Fruit fly (Drosophila melanogaster) whole organism, embryonic: Measurements from ENCODE around the gene Acbp6.

Experiments used
- Aef1 ChIP-seq: fragments of 200-800 bp; sonication (Bioruptor generic); IDR thresholded peaks from 3 replicates; pipeline ENCODE4 v1.3.6; 2022; ENCODE audit warnings: missing biosample characterization, missing genetic modification characterization
- CG10543 ChIP-seq: fragments of 200-800 bp; sonication (Bioruptor generic); optimal IDR thresholded peaks from 3 replicates; lab custom pipeline; 2017; ENCODE audit warnings: missing biosample characterization, mild to moderate bottlenecking, missing genetic modification characterization, moderate library complexity
- CG11398 ChIP-seq: fragments of 200-800 bp; sonication (Bioruptor generic); optimal IDR thresholded peaks from 2 replicates; lab custom pipeline; 2016; ENCODE audit warnings: missing biosample characterization, missing genetic modification characterization
- CG11695 ChIP-seq: fragments of 200-800 bp; sonication (Bioruptor generic); IDR thresholded peaks from 3 replicates; pipeline ENCODE4 v1.3.6; 2022; ENCODE audit warnings: missing biosample characterization, missing genetic modification characterization
- CG12391 ChIP-seq: fragments of 200-800 bp; sonication (Bioruptor generic); optimal IDR thresholded peaks from 3 replicates; lab custom pipeline; 2018; ENCODE audit warnings: missing biosample characterization, mild to moderate bottlenecking, missing genetic modification characterization, moderate library complexity
- CG13296 ChIP-seq: fragments of 200-800 bp; sonication (Bioruptor generic); optimal IDR thresholded peaks from 3 replicates; lab custom pipeline; 2018; ENCODE audit warnings: missing biosample characterization, mild to moderate bottlenecking, missing genetic modification characterization
- CG15073 ChIP-seq: fragments of 200-800 bp; sonication (Bioruptor generic); optimal IDR thresholded peaks from 2 replicates; lab custom pipeline; 2016; ENCODE audit warnings: missing biosample characterization, missing genetic modification characterization
- CG15479 ChIP-seq: fragments of 200-800 bp; sonication (Bioruptor generic); optimal IDR thresholded peaks from 3 replicates; lab custom pipeline; 2019; ENCODE audit warnings: missing biosample characterization, mild to moderate bottlenecking, missing genetic modification characterization, moderate library complexity
- CG17912 ChIP-seq: fragments of 200-800 bp; sonication (Bioruptor generic); optimal IDR thresholded peaks from 2 replicates; lab custom pipeline; 2018; ENCODE audit warnings: missing biosample characterization, mild to moderate bottlenecking, missing genetic modification characterization
- CG18599 ChIP-seq: fragments of 200-800 bp; sonication (Bioruptor generic); optimal IDR thresholded peaks from 3 replicates; lab custom pipeline; 2017; ENCODE audit warnings: missing biosample characterization, missing genetic modification characterization, mild to moderate bottlenecking, moderate library complexity, missing genetic modification reagents
- CG2120 ChIP-seq: fragments of 200-800 bp; sonication (Bioruptor generic); optimal IDR thresholded peaks from 3 replicates; lab custom pipeline; 2016; ENCODE audit warnings: missing biosample characterization, missing genetic modification characterization
- CG31388 ChIP-seq: fragments of 200-800 bp; sonication (Bioruptor generic); optimal IDR thresholded peaks from 2 replicates; lab custom pipeline; 2016; ENCODE audit warnings: missing biosample characterization, missing genetic modification characterization
- CG33213 ChIP-seq: fragments of 200-800 bp; sonication (Bioruptor generic); optimal IDR thresholded peaks from 3 replicates; lab custom pipeline; 2016; ENCODE audit warnings: missing biosample characterization, missing genetic modification characterization
- CG34224 ChIP-seq: fragments of 200-800 bp; sonication (Bioruptor generic); IDR thresholded peaks from 3 replicates; pipeline ENCODE4 v1.3.6; 2022; ENCODE audit warnings: missing biosample characterization, missing genetic modification characterization; ENCODE audit not compliant: partially characterized antibody
- CG7372 ChIP-seq: fragments of 200-800 bp; sonication (Bioruptor generic); IDR thresholded peaks from 2 replicates; pipeline ENCODE4 v1.3.6; 2022; ENCODE audit warnings: missing biosample characterization, missing genetic modification characterization
- CG7745 ChIP-seq: fragments of 200-800 bp; sonication (Bioruptor generic); optimal IDR thresholded peaks from 2 replicates; lab custom pipeline; 2018; ENCODE audit warnings: missing biosample characterization, mild to moderate bottlenecking, missing genetic modification characterization, moderate library complexity
- CG8388 ChIP-seq: fragments of 200-800 bp; sonication (Bioruptor generic); optimal IDR thresholded peaks from 2 replicates; lab custom pipeline; 2019; ENCODE audit warnings: missing biosample characterization, mild to moderate bottlenecking, missing genetic modification characterization, moderate library complexity
- D19A ChIP-seq: fragments of 200-800 bp; optimal IDR thresholded peaks from 3 replicates; lab custom pipeline; 2019; ENCODE audit warnings: missing biosample characterization, mild to moderate bottlenecking, missing genetic modification characterization, moderate library complexity
- Dad ChIP-seq: fragments of 200-800 bp; sonication (Bioruptor generic); optimal IDR thresholded peaks from 3 replicates; lab custom pipeline; 2016; ENCODE audit warnings: missing biosample characterization, missing genetic modification characterization
- Dll ChIP-seq: fragments of 200-800 bp; sonication (Bioruptor generic); IDR thresholded peaks from 4 replicates; pipeline ENCODE4 v1.3.6; 2022; ENCODE audit warnings: missing biosample characterization, missing genetic modification characterization; ENCODE audit not compliant: partially characterized antibody
- HHEX ChIP-seq: fragments of 200-800 bp; sonication (Bioruptor generic); optimal IDR thresholded peaks from 3 replicates; lab custom pipeline; 2017; ENCODE audit warnings: missing biosample characterization, mild to moderate bottlenecking, missing genetic modification characterization, missing genetic modification reagents
- Kr ChIP-seq: fragments of 200-800 bp; sonication (Bioruptor generic); optimal IDR thresholded peaks from 2 replicates; lab custom pipeline; 2017; ENCODE audit warnings: missing biosample characterization, mild to moderate bottlenecking, missing genetic modification characterization
- Lim3 ChIP-seq: fragments of 200-800 bp; sonication (Bioruptor generic); IDR thresholded peaks from 2 replicates; pipeline ENCODE4 v1.3.6; 2022; ENCODE audit warnings: missing biosample characterization, missing genetic modification characterization
- Mad ChIP-seq: fragments of 200-800 bp; sonication (Bioruptor generic); optimal IDR thresholded peaks from 2 replicates; lab custom pipeline; 2016; ENCODE audit warnings: missing biosample characterization, missing genetic modification characterization
- Meics ChIP-seq: fragments of 200-800 bp; sonication (Bioruptor generic); optimal IDR thresholded peaks from 2 replicates; lab custom pipeline; 2017; ENCODE audit warnings: missing biosample characterization, mild to moderate bottlenecking, missing genetic modification characterization
- Scr ChIP-seq: fragments of 200-800 bp; sonication (Bioruptor generic); IDR thresholded peaks from 2 replicates; pipeline ENCODE4 v1.3.6; 2022; ENCODE audit warnings: missing biosample characterization, missing genetic modification characterization; ENCODE audit not compliant: partially characterized antibody
- Taf1 ChIP-seq: fragments of 200-800 bp; sonication (Bioruptor generic); IDR thresholded peaks from 2 replicates; pipeline ENCODE4 v1.3.6; 2022; ENCODE audit warnings: missing biosample characterization, missing genetic modification characterization
- Xrp1 ChIP-seq: fragments of 200-800 bp; sonication (Bioruptor generic); IDR thresholded peaks from 2 replicates; pipeline ENCODE4 v1.3.6; 2022; ENCODE audit warnings: missing biosample characterization, missing genetic modification characterization
- YL-1 ChIP-seq: fragments of 200-800 bp; sonication (Bioruptor generic); optimal IDR thresholded peaks from 3 replicates; lab custom pipeline; 2017; ENCODE audit warnings: missing biosample characterization, mild to moderate bottlenecking, missing genetic modification characterization
- abd-A ChIP-seq: fragments of 200-800 bp; sonication (Bioruptor generic); optimal IDR thresholded peaks from 3 replicates; lab custom pipeline; 2019; ENCODE audit warnings: missing biosample characterization, mild to moderate bottlenecking, missing genetic modification characterization, moderate library complexity
- chif ChIP-seq, 2 experiments: fragments of 200-800 bp; sonication (Bioruptor generic); optimal IDR thresholded peaks; 3 replicates each; lab custom pipeline; 2016; ENCODE audit warnings: missing biosample characterization in 2 of 2, missing genetic modification characterization in 2 of 2
- chn ChIP-seq: fragments of 200-800 bp; sonication (Bioruptor generic); optimal IDR thresholded peaks from 2 replicates; lab custom pipeline; 2016; ENCODE audit warnings: missing biosample characterization, missing genetic modification characterization
- ci ChIP-seq: fragments of 200-800 bp; sonication (Bioruptor generic); IDR thresholded peaks from 3 replicates; pipeline ENCODE4 v1.3.6; 2022; ENCODE audit warnings: missing biosample characterization, missing genetic modification characterization
- crol ChIP-seq: fragments of 200-800 bp; sonication (Bioruptor generic); IDR thresholded peaks from 2 replicates; pipeline ENCODE4 v1.3.6; 2022; ENCODE audit warnings: missing biosample characterization, missing genetic modification characterization
- cwo ChIP-seq: fragments of 200-800 bp; sonication (Bioruptor generic); optimal IDR thresholded peaks from 3 replicates; lab custom pipeline; 2017; ENCODE audit warnings: missing biosample characterization, missing genetic modification characterization, mild to moderate bottlenecking, moderate library complexity, missing genetic modification reagents
- da ChIP-seq: fragments of 200-800 bp; sonication (Bioruptor generic); optimal IDR thresholded peaks from 2 replicates; lab custom pipeline; 2016; ENCODE audit warnings: missing biosample characterization, missing genetic modification characterization
- dmrt11E ChIP-seq: fragments of 200-800 bp; sonication (Bioruptor generic); optimal IDR thresholded peaks from 3 replicates; lab custom pipeline; 2018; ENCODE audit warnings: missing biosample characterization, mild to moderate bottlenecking, missing genetic modification characterization, moderate library complexity
- en ChIP-seq: fragments of 200-800 bp; sonication (Bioruptor generic); optimal IDR thresholded peaks from 2 replicates; lab custom pipeline; 2016; ENCODE audit warnings: missing biosample characterization, missing genetic modification characterization
- exex ChIP-seq: fragments of 200-800 bp; sonication (Bioruptor generic); optimal IDR thresholded peaks from 4 replicates; lab custom pipeline; 2018; ENCODE audit warnings: missing biosample characterization, mild to moderate bottlenecking, missing genetic modification characterization, moderate library complexity
- fu2 ChIP-seq: fragments of 200-800 bp; sonication (Bioruptor generic); optimal IDR thresholded peaks from 2 replicates; lab custom pipeline; 2016; ENCODE audit warnings: missing biosample characterization, missing genetic modification characterization
- gfzf ChIP-seq: fragments of 200-800 bp; sonication (Bioruptor generic); optimal IDR thresholded peaks from 2 replicates; lab custom pipeline; 2016; ENCODE audit warnings: missing biosample characterization, mild to moderate bottlenecking, missing genetic modification characterization, moderate library complexity
- onecut ChIP-seq: fragments of 200-800 bp; sonication (Bioruptor generic); IDR thresholded peaks from 2 replicates; pipeline ENCODE4 v1.3.6; 2022; ENCODE audit warnings: missing biosample characterization, missing genetic modification characterization
- salm ChIP-seq: fragments of 200-800 bp; sonication (Bioruptor generic); optimal IDR thresholded peaks from 2 replicates; lab custom pipeline; 2018; ENCODE audit warnings: missing biosample characterization, mild to moderate bottlenecking, missing genetic modification characterization
- sc ChIP-seq, 3 experiments: fragments of >200 bp in 2 of 3; fragments of 200-800 bp in 1 of 3; sonication (Bioruptor generic) in 1 of 3; optimal IDR thresholded peaks; 2 replicates in 2 of 3; 3 replicates in 1 of 3; lab custom pipeline; 2017; ENCODE audit warnings: mild to moderate bottlenecking in 1 of 3, missing biosample characterization in 1 of 3, missing genetic modification characterization in 1 of 3, missing genetic modification reagents in 1 of 3
- stc ChIP-seq: fragments of 200-800 bp; sonication (Bioruptor generic); IDR thresholded peaks from 2 replicates; pipeline ENCODE4 v1.3.6; 2022; ENCODE audit warnings: missing biosample characterization, missing genetic modification characterization
- trh ChIP-seq: fragments of 200-800 bp; sonication (Bioruptor generic); optimal IDR thresholded peaks from 2 replicates; lab custom pipeline; 2016; ENCODE audit warnings: missing biosample characterization, missing genetic modification characterization
- ttk ChIP-seq: fragments of 200-800 bp; sonication (Bioruptor generic); IDR thresholded peaks from 2 replicates; pipeline ENCODE4 v2.1.2; 2022; ENCODE audit warnings: missing biosample characterization, missing genetic modification characterization
- twi ChIP-seq: fragments of 200-800 bp; optimal IDR thresholded peaks from 2 replicates; lab custom pipeline; 2019; ENCODE audit warnings: missing biosample characterization, mild to moderate bottlenecking, missing genetic modification characterization, moderate library complexity
- usp ChIP-seq: fragments of >200 bp; optimal IDR thresholded peaks from 2 replicates; lab custom pipeline; 2017; ENCODE audit warnings: missing biosample characterization, missing genetic modification characterization
- yki ChIP-seq: fragments of >200 bp; optimal IDR thresholded peaks from 3 replicates; lab custom pipeline; 2018
- zfh2 ChIP-seq: fragments of 200-800 bp; sonication (Bioruptor generic); optimal IDR thresholded peaks from 2 replicates; lab custom pipeline; 2016; ENCODE audit warnings: missing biosample characterization, missing genetic modification characterization

The Acbp6 gene

dm6 chr3L:7090764-7091163 lies 37.9 kb upstream of the Acbp6 start (continued):
- TF ChIP-seq twi (tag; lab: Kevin White, UChicago) (no peak), Mad (GFP tag; lab: Kevin White, UChicago) (no peak), CG11398 (GFP tag; lab: Kevin White, UChicago) (no peak), Taf1 (GFP tag; lab: Robert Waterston, UW) (no peak), CG8388 (peak; percentile 58), onecut (GFP tag; lab: Robert Waterston, UW) (peak; percentile 59), CG15073 (GFP tag; lab: Kevin White, UChicago) (no peak), HHEX (GFP tag; lab: Kevin White, UChicago) (peak; percentile 70), CG34224 (GFP tag; lab: Robert Waterston, UW) (no peak), CG15479 (no peak), CG12391 (tag; lab: Kevin White, UChicago) (peak; percentile 54), CG7745 (tag; lab: Kevin White, UChicago) (no peak), CG17912 (GFP tag; lab: Kevin White, UChicago) (no peak), chn (peak; percentile 23), zfh2 (no peak), Scr (GFP tag; lab: Robert Waterston, UW) (no peak), cwo (GFP tag; lab: Kevin White, UChicago) (peak; percentile 60), CG33213 (GFP tag; lab: Kevin White, UChicago) (peak; percentile 62), exex (peak; percentile 20), CG13296 (peak; percentile 82), CG7372 (GFP tag; lab: Robert Waterston, UW) (peak; percentile 67), dmrt11E (tag; lab: Kevin White, UChicago) (no peak), CG2120 (peak; percentile 29), en (GFP tag; lab: Kevin White, UChicago) (peak; percentile 35), Dll (GFP tag; lab: Robert Waterston, UW) (no peak), crol (GFP tag; lab: Robert Waterston, UW) (no peak), Aef1 (GFP tag; lab: Robert Waterston, UW) (peak; percentile 60), stc (GFP tag; lab: Robert Waterston, UW) (peak; percentile 81), gfzf (GFP tag; lab: Kevin White, UChicago) (no peak), D19A (tag; lab: Kevin White, UChicago) (peak; percentile 57), YL-1 (GFP tag; lab: Kevin White, UChicago) (no peak), Xrp1 (GFP tag; lab: Robert Waterston, UW) (peak; percentile 76), chif (GFP tag; optimal IDR thresholded peaks at IDR 0.05; lab: Kevin White, UChicago) (peak in 1 of 2 experiments; percentile 40), sc (optimal IDR thresholded peaks at IDR 0.05; lab: Kevin White, UChicago) (no peak), sc (GFP tag; optimal IDR thresholded peaks at IDR 0.05; lab: Kevin White, UChicago) (no peak), CG10543 (GFP tag; lab: Kevin White, UChicago) (no peak), usp (no peak), fu2 (GFP tag; lab: Kevin White, UChicago) (peak; percentile 8), ttk (GFP tag; lab: Robert Waterston, UW) (peak; percentile 79), CG31388 (GFP tag; lab: Kevin White, UChicago) (no peak), ci (GFP tag; lab: Robert Waterston, UW) (peak; percentile 84; the same call in 2 of the 3 replicates), abd-A (tag; lab: Kevin White, UChicago) (peak; percentile 60), Lim3 (GFP tag; lab: Robert Waterston, UW) (0 out of 2 replicates have a peak, but pooled peaks have one; percentile 61), da (GFP tag; lab: Kevin White, UChicago) (no peak), CG11695 (GFP tag; lab: Robert Waterston, UW) (peak; percentile 78), salm (peak; percentile 53), CG18599 (GFP tag; lab: Kevin White, UChicago) (peak; percentile 69), trh (GFP tag; lab: Kevin White, UChicago) (no peak), yki (lab: Kevin White, UChicago) (no peak), Dad (GFP tag; lab: Kevin White, UChicago) (peak; percentile 64), Meics (GFP tag; lab: Kevin White, UChicago) (peak; percentile 69), Kr (no peak)
